Fruit fly (Drosophila melanogaster) whole organism: ENCODE measurements around the gene Cph.

Experiments used
- CG8478 ChIP-seq: fragments of >200 bp; optimal IDR thresholded peaks from 2 replicates; lab custom pipeline; 2018; ENCODE audit warnings: inconsistent platforms
- Dll ChIP-seq: fragments of >200 bp; optimal IDR thresholded peaks from 2 replicates; lab custom pipeline; 2017
- EcR ChIP-seq, 2 experiments: fragments of >200 bp; optimal IDR thresholded peaks; 2 replicates each; lab custom pipeline; 2017; ENCODE audit warnings: missing biosample characterization in 2 of 2, missing genetic modification characterization in 2 of 2, missing genetic modification reagents in 2 of 2
- pan ChIP-seq: fragments of >200 bp; optimal IDR thresholded peaks from 2 replicates; lab custom pipeline; 2017
- psq ChIP-seq: fragments of >200 bp; optimal IDR thresholded peaks from 2 replicates; lab custom pipeline; 2017
- usp ChIP-seq: fragments of >200 bp; optimal IDR thresholded peaks from 2 replicates; lab custom pipeline; 2017; ENCODE audit warnings: missing biosample characterization, missing genetic modification characterization, mixed read lengths

Gene Cph

DNA sequence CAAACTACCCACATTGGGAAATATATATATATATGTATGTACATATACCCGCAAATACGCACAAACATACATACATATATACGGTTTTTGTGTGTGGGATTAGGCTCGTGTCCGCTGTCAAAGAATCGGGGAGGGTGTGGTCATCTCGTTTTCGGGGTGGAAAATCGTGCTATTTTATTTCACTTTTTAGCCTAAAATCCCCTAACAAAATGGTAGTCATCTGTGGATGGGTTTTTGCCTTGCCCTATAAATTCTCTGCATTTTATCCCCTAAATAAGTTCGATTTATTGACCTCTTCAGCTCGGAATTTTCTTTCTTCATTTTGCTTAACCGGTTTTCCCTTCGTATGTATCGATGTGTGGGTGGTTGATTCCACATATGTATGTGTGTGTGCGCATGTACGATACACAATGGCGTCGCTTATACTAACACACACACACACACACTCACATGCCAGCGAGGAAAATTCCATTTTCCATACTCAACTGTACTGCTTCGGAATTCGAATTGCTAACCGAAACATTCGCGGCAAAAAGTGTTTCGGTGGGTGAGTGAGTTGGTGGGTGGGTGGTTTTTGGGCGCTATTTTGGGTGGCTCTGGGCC is 21.8 kb downstream of the Cph start:
- TF ChIP-seq usp (GFP tag; lab: Kevin White, UChicago) = no peak
- TF ChIP-seq Dll (lab: Kevin White, UChicago) = no peak
- no peak for TF ChIP-seq EcR (GFP tag; optimal IDR thresholded peaks at IDR 0.05; lab: Kevin White, UChicago)
- TF ChIP-seq CG8478 (lab: Kevin White, UChicago) = no peak

DNA sequence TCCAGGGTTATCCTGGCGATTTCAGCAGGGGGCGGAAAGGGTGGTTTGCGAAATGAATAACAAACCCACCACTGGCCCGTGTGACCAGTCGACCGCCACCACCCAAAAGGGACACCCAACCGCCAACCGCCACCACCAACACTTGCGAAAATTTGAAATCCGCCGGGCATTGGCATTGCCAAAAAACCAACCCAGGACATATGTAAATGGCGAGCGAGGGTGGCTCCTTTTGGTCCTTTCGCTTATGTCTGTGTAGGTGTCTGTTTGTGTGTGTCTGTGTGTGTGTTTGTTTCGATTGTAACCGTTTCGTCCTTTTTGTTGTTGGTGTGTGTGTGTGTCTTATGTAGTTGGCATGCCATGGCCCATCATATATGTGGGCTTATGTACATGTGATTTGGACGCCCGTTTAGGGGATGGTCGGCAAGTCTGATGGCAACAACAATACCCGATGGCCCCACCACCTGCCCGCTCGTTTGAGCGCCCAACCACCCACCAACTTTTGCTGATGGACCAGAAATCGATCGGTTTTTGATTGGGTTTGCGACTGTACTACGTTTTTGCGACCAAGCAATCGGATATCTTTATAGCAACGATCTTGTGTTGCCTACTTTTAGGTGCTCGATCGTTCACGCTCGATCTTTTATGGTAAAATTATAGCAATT is 24.4 kb downstream of the Cph start:
- TF ChIP-seq Dll (lab: Kevin White, UChicago) (no peak), usp (GFP tag; lab: Kevin White, UChicago) (no peak), CG8478 (lab: Kevin White, UChicago) (no peak), psq (lab: Kevin White, UChicago) (no peak), pan (lab: Kevin White, UChicago) (no peak), EcR (GFP tag; optimal IDR thresholded peaks at IDR 0.05; lab: Kevin White, UChicago) (no peak)

DNA sequence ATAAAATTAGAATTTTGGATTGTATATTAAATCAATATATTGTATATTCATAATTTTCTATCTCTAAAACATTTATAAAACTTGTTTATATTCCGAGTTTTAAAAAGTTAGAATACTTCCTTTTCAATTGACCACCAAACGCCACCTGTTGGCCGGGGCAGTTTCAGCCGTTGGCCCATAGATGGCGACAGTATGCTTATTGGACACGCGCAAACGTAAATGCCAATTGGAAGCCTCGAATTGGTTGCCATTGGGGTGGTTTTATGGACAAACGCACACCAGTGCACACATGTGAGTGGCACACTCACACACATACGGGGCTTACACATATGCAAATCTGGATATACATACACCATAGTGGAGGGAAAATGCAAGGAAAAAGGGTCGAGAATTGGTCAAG is 25.0 kb downstream of the Cph start:
- no peak for TF ChIP-seq EcR (GFP tag; optimal IDR thresholded peaks at IDR 0.05; lab: Kevin White, UChicago)
- no peak for TF ChIP-seq Dll (lab: Kevin White, UChicago)
- TF ChIP-seq pan (lab: Kevin White, UChicago) = no peak
- TF ChIP-seq psq (lab: Kevin White, UChicago) = no peak
- TF ChIP-seq CG8478 (lab: Kevin White, UChicago) = no peak
- TF ChIP-seq usp (GFP tag; lab: Kevin White, UChicago) = no peak

DNA sequence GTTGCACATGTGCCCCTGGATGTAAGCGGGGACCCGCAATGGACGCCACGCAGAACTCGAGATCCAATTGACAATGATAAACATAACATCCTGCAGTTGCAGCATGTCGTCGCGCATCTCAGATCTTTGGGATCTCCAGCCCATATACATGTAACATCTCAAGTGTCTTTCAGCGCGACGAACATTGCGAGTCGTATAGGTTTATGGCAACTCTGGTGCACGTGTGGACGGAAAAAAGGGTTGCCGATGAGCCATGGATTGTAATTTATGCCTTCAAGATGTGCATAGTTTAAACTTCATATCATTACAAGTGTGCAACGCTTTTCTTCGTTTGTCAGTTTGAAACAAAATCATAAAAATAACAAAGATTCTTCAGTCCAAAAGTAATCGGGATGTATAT is 26.0 kb downstream of the Cph start:
- TF ChIP-seq EcR (GFP tag; optimal IDR thresholded peaks at IDR 0.05; lab: Kevin White, UChicago) = no peak
- TF ChIP-seq psq (lab: Kevin White, UChicago) = no peak
- TF ChIP-seq usp (GFP tag; lab: Kevin White, UChicago) = no peak
- TF ChIP-seq Dll (lab: Kevin White, UChicago) = no peak

DNA sequence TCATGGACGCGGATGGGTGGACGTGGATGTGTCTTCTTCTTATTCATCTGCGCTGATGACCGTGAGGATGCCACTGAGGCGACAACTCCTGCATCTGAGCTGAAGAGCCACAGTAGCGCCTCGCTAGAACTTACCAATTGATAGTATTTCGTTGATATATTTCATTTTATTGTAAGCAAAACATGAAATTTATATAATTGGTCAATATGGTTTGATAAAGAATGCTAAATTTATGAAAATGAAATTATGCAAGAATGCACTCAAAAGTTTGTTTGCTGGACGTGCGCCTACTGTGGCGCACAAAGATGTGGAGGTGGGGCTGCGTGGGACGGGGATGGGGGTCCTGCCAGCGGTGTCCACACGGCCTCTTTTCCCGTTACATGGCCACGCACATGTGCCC is 28.8 kb downstream of the Cph start:
- TF ChIP-seq CG8478 (lab: Kevin White, UChicago) (no peak), Dll (lab: Kevin White, UChicago) (no peak), pan (lab: Kevin White, UChicago) (no peak), usp (GFP tag; lab: Kevin White, UChicago) (no peak), psq (lab: Kevin White, UChicago) (no peak), EcR (GFP tag; optimal IDR thresholded peaks at IDR 0.05; lab: Kevin White, UChicago) (no peak)

DNA sequence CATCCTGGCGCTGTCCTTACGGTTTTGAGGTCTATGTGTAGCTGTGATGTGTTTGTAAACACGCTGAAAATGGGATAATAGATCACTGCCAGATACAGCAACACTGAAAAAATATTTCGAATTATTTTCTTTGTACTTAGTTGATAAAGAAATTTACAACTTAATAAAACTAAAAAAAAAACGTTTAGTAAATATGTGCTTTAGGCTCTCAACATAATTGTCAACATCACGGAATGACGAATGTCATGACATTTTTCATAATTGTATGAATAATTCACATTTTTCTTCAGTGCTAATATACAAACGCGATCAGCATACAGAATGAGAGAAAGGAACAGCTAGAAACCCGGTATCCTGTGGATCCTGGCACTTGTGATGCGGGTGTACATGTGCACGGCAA is 31.9 kb downstream of the Cph start:
- TF ChIP-seq Dll (lab: Kevin White, UChicago) (no peak), pan (lab: Kevin White, UChicago) (no peak), CG8478 (lab: Kevin White, UChicago) (no peak), psq (lab: Kevin White, UChicago) (no peak), usp (GFP tag; lab: Kevin White, UChicago) (no peak), EcR (GFP tag; optimal IDR thresholded peaks at IDR 0.05; lab: Kevin White, UChicago) (no peak)

DNA sequence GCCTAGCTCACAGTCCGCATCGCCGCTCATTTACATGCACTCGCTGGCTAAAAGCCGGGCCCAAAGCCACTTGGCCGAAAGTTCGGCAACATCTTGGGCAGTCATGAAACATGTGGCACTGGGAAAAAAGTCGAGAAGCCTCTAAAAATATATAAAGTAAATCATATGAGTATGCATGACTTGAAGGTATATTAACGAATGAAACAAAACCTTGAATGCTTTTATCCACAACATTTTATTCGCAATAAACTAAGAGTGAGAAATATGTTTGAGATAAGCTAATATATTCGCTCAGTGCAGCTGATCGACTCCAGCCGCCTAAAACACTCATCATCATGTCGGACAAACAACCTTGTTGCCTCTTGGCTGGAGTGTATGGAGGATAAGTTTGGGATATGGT is 36.3 kb downstream of the Cph start:
- TF ChIP-seq EcR (GFP tag; optimal IDR thresholded peaks at IDR 0.05; lab: Kevin White, UChicago) (no peak), usp (GFP tag; lab: Kevin White, UChicago) (no peak), pan (lab: Kevin White, UChicago) (no peak), psq (lab: Kevin White, UChicago) (no peak), Dll (lab: Kevin White, UChicago) (no peak), CG8478 (lab: Kevin White, UChicago) (no peak)

DNA sequence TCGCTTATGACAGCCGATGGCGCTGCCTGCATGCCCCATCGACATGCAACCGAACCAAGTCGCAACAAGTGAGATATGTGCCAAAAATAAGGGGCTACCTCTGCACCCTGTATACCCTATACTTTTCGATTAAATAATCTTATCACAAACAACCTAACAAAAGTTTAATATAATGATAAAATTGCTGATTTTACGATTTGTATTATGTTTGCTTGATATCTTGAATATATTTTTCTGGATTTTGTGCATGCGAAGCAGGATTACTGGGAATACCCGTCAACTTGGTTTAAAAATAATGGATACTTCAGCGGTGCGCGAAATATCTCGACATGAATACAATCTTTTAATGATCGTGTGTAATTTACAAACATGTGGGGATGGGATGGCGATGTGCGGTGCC is 36.9 kb downstream of the Cph start:
- TF ChIP-seq EcR (GFP tag; optimal IDR thresholded peaks at IDR 0.05; lab: Kevin White, UChicago) (no peak), pan (lab: Kevin White, UChicago) (no peak), CG8478 (lab: Kevin White, UChicago) (no peak), usp (GFP tag; lab: Kevin White, UChicago) (no peak)

DNA sequence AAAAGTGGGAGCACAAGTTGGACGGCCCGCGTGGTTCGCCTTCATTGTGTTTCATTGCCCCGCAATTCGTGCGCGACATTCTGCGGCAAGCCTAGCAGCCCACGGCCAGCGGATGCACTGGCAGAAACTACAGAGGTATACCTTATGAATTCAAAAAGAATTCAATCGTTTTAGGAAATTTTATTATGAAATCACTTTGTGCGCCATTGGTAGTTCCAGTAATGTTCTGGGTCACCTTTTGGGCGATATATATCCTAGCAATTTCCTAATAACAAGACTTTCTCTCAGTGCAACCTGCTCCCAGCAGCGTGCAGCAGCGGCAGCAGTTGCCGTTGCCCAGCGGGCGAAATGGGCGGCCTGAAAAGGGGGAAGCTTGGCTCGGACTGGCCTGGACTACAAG is 39.6 kb downstream of the Cph start:
- TF ChIP-seq usp (GFP tag; lab: Kevin White, UChicago) (no peak), pan (lab: Kevin White, UChicago) (no peak), Dll (lab: Kevin White, UChicago) (no peak), EcR (GFP tag; optimal IDR thresholded peaks at IDR 0.05; lab: Kevin White, UChicago) (no peak)

DNA sequence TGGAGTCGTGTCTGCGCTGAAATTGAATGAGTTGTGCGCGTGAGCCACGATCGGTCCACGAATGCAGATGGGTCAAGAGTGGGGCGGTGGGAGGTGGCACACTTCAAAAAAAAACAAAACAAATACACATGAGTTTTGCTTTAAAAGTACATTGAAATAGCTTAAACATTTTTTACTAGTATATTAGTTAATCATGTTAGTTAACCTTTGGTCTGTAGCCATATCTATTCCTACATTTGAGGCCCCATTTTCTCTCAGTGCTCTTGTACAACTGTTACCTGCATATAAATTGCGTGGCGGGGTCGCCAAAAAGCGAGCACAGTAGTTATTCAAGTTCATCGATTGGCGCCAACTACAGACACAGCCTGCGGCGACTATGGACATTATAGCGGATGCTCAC is 41.8 kb downstream of the Cph start:
- TF ChIP-seq CG8478 (lab: Kevin White, UChicago) = no peak
- TF ChIP-seq psq (lab: Kevin White, UChicago) = no peak
- TF ChIP-seq Dll (lab: Kevin White, UChicago) = no peak
- no peak for TF ChIP-seq pan (lab: Kevin White, UChicago)
- TF ChIP-seq EcR (GFP tag; optimal IDR thresholded peaks at IDR 0.05; lab: Kevin White, UChicago) = no peak
- TF ChIP-seq usp (GFP tag; lab: Kevin White, UChicago) = no peak

DNA sequence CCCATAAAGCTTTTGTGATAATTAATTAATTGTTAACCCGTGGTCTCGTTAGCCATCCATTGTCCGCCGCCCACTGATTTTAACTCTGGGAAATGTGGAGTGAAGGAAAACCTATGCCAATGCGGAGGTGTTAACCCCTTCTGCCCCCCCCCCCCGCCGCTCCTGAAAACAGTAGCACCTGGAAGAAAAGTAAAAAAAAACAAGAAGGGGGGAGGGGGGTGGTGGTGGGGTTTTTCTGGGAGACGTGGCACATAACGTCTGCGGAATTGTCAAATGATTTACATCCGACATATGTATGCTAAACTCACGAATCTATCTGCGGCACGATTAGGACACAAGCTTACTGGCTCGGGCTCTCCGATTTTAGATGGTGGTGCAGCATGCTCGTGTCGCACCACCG is 45.8 kb downstream of the Cph start:
- TF ChIP-seq psq (lab: Kevin White, UChicago) (no peak), CG8478 (lab: Kevin White, UChicago) (no peak), pan (lab: Kevin White, UChicago) (no peak)

DNA sequence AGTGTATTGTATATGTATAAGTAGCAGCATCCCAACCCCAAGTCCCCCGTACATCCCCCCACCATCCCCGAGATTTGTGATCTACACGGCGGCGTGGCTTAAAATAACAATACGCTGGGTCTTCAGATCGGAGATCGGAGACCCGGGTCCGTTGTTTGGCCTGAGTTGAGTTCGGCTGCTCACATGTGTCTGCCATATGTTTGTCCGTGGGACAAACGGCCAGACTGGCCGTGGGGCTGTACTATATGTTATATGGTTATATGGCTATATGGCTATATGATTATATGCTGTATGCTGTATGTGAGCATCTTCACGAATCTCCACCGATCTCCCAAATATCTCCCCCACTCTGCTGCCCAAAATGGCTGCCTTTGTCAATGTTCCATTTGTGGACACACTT is 52.0 kb downstream of the Cph start:
- TF ChIP-seq pan (lab: Kevin White, UChicago) (no peak), psq (lab: Kevin White, UChicago) (no peak), usp (GFP tag; lab: Kevin White, UChicago) (no peak), EcR (GFP tag; optimal IDR thresholded peaks at IDR 0.05; lab: Kevin White, UChicago) (no peak), CG8478 (lab: Kevin White, UChicago) (no peak)
